Worm (Caenorhabditis elegans): ENCODE measurements around the gene hpo-9.

hpo-9 gene

DNA sequence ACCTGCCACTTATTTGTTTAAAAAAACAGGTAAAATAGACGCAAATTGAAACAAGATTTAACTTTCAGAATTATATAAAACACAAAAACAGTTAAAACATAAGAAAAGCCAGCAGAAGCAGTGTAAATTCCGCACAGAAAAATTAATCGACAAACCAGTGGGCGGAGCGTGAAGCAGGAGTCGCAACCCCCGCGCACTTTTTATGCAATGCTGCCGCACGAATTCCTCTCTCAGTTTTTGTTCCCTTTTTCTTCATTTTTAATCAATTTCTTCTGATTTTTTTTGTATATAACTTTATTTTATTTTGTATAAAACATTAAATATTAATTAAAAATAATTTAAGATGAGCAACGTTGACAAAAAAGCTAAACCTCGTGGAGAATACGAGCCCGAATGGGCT lies 6.1 kb downstream of the hpo-9 start, which contains the start of the genes gei-6 and krr-1 (continued):
- TF ChIP-seq lin-13 (GFP tag; optimal IDR thresholded peaks at IDR 0.05) (no peak), C34B4.2 (tag; optimal IDR thresholded peaks at IDR 0.05) (no peak)

DNA sequence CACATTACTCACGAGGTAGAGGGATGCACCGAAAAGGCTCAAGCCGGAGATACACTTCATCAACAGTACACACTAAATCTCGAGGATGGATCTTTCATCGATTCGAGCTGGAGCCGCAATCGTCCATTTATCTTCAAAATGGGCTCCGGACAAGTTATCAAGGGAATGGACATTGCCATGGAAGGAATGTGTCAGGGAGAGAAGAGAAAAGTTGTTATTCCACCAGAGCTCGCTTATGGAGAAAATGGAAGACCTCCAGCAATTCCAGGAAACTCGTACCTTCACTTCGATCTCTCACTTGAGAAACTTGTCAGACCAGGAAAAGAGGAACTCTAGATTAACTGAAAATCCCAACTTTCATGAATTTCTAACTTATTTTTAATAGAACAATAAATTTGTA lies 11.0 kb downstream of the hpo-9 start:
- TF ChIP-seq efl-1 (optimal IDR thresholded peaks at IDR 0.05) (no peak), efl-1 (GFP tag; optimal IDR thresholded peaks at IDR 0.05 in 1 of 2) (peak in 1 of 2 experiments; percentile 10), grh-1 (GFP tag; IDR thresholded peaks at IDR 0.05) (no peak), sox-4 (tag; optimal IDR thresholded peaks at IDR 0.05) (no peak), Y116A8C.19 (tag; optimal IDR thresholded peaks at IDR 0.05; ENCODE audit: borderline replicate concordance) (no peak), sptf-1 (tag; optimal IDR thresholded peaks at IDR 0.05) (no peak), fkh-8 (tag; optimal IDR thresholded peaks at IDR 0.05) (no peak), elt-3 (tag; optimal IDR thresholded peaks at IDR 0.05) (no peak), nhr-47 (tag; optimal IDR thresholded peaks at IDR 0.05) (no peak)

DNA sequence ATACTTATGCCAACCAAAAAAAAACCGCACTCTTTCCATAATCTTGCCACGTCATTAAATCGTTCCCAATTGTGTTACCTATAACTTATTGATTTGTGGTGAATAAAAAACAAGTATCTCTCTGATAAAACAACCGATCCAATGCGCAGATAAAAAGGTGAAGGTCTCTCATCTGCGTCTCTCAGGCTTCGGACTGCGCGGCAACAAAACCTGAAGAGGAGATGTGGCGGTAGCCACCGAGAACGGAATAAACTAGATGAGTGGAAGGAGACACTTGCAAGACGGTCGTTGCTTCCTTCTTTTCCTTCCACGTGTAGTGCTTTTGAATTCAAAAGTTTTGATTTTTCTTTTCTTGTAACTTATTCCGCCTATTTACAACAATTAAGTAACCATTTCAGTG lies 12.0 kb downstream of the hpo-9 start, which contains the start of gene fkb-3:
TSS of gene fkb-3 (plus strand) at position 277 of the 400 bp plus-strand sequence.
- TF ChIP-seq sup-37 (GFP tag; optimal IDR thresholded peaks at IDR 0.05) (no peak), mep-1 (tag; optimal IDR thresholded peaks at IDR 0.05) (peak; percentile 20), elt-3 (tag; optimal IDR thresholded peaks at IDR 0.05) (peak in 1 of 6 experiments; percentile 38), nhr-76 (tag; optimal IDR thresholded peaks at IDR 0.05) (no peak), nhr-71 (tag; optimal IDR thresholded peaks at IDR 0.05) (no peak), xbp-1 (tag; optimal IDR thresholded peaks at IDR 0.05) (no peak), efl-1 (optimal IDR thresholded peaks at IDR 0.05) (no peak), efl-1 (GFP tag; optimal IDR thresholded peaks at IDR 0.05 in 1 of 2) (no peak), ceh-88 (GFP tag; IDR thresholded peaks at IDR 0.05) (no peak), ceh-90 (tag; optimal IDR thresholded peaks at IDR 0.05) (no peak), ztf-4 (tag; optimal IDR thresholded peaks at IDR 0.05) (no peak), lin-35 (GFP tag; optimal IDR thresholded peaks at IDR 0.05) (no peak), ama-1 (optimal IDR thresholded peaks at IDR 0.05) (no peak), nhr-20 (tag; optimal IDR thresholded peaks at IDR 0.05) (no peak), blmp-1 (tag; optimal IDR thresholded peaks at IDR 0.05) (peak; percentile 68), lin-14 (GFP tag; optimal IDR thresholded peaks at IDR 0.05) (peak; percentile 46), nhr-85 (tag) (no peak), rnt-1 (tag; optimal IDR thresholded peaks at IDR 0.05) (peak; percentile 3), unc-98 (GFP tag; IDR thresholded peaks at IDR 0.05) (no peak)

DNA sequence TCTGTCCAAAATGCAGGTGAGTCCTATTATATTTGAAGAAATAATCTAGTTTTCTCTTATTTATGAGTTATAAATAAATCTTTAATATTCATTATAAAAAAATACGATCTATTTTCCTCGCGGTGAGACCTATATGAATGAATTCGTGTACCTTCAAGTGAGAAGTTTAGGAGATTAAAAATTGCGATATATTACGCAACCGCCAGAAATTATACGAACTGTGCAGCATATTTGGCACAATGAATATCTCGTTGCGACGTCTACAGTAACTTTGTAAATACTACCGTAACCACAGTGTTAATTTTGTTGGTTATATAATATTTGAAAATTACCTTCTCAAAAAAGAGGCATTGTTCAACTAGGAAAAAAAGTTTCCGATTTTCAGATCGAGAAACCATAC lies 12.6 kb downstream of the hpo-9 start:
- TF ChIP-seq egl-13 (tag; optimal IDR thresholded peaks at IDR 0.05): no peak

DNA sequence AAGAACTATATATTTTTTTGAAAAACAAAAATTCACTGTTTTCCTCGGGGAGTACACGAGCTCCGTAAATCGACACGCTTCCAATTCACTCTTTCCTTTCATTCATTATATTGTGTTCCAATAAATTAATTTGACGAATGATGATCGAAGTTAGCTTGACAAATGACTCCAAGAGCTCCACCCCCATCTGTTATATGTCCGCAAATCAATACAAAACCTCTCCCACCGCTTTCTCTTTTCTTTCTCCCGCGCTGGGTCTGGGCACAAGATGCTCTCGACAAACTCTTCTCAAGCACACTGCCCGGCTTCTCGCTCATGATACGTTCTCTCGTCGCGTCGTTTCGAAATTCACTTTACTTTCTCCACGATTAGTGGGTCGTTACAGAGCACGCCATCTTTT lies 13.0 kb downstream of the hpo-9 start, which contains the start of gene C13F10.1:
TSS of gene C13F10.1 (plus strand) at position 138 of the 400 bp plus-strand sequence.
- peak; percentile 23 for TF ChIP-seq dsc-1 (tag; optimal IDR thresholded peaks at IDR 0.05)
- peak; percentile 53 for TF ChIP-seq rnt-1 (tag; optimal IDR thresholded peaks at IDR 0.05)
- TF ChIP-seq ceh-82 (tag; optimal IDR thresholded peaks at IDR 0.05): peak in 1 of 3 experiments; percentile 2
- TF ChIP-seq lin-14 (GFP tag; optimal IDR thresholded peaks at IDR 0.05): peak; percentile 40
- no peak for TF ChIP-seq zip-4 (GFP tag; optimal IDR thresholded peaks at IDR 0.05)
- no peak for TF ChIP-seq ceh-88 (GFP tag; IDR thresholded peaks at IDR 0.05)

DNA sequence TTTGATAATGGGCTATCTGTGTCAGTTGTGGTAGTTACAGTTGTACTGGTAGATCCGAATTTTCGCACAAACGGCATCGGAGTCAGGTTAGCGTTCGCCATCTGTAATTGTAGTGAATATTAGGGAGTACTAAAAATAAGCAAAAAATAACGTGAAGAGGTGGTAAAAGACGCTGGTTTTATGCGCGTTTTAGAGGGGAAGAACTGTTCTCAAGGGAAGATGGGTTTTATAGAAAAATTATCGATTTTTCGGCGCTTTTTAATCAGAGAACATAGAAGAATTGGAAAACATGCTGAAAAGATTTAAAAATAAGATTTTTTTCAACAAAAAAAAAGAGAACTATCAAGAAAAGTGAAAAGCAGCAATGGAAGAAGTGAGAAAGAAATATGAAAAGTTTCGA lies 13.8 kb downstream of the hpo-9 start, which contains the start of gene C13F10.7:
TSS of gene C13F10.7 (minus strand) at position 101 of the 400 bp plus-strand sequence.
- no peak for TF ChIP-seq C04F5.9 (tag; optimal IDR thresholded peaks at IDR 0.05)
- TF ChIP-seq lin-13 (GFP tag; optimal IDR thresholded peaks at IDR 0.05): no peak
- no peak for TF ChIP-seq swsn-7 (tag; optimal IDR thresholded peaks at IDR 0.05)
- no peak for TF ChIP-seq xbp-1 (tag; optimal IDR thresholded peaks at IDR 0.05)
- no peak for TF ChIP-seq nhr-85 (tag)
- no peak for TF ChIP-seq skn-1 (tag; optimal IDR thresholded peaks at IDR 0.05)
- TF ChIP-seq efl-1 (optimal IDR thresholded peaks at IDR 0.05): no peak
- TF ChIP-seq efl-1 (GFP tag; optimal IDR thresholded peaks at IDR 0.05 in 1 of 2): no peak
- no peak for TF ChIP-seq lir-3 (tag; optimal IDR thresholded peaks at IDR 0.05; ENCODE audit: poor library complexity)
- no peak for TF ChIP-seq nhr-71 (tag; optimal IDR thresholded peaks at IDR 0.05)
- TF ChIP-seq C16A3.4 (tag; optimal IDR thresholded peaks at IDR 0.05): no peak
- no peak for TF ChIP-seq hlh-4 (tag; optimal IDR thresholded peaks at IDR 0.05)
- TF ChIP-seq ama-1 (optimal IDR thresholded peaks at IDR 0.05): no peak
- TF ChIP-seq aha-1 (tag; optimal IDR thresholded peaks at IDR 0.05): no peak
- no peak for TF ChIP-seq unc-130 (tag; optimal IDR thresholded peaks at IDR 0.05)
- TF ChIP-seq ets-5 (GFP tag; IDR thresholded peaks at IDR 0.05): no peak
- no peak for TF ChIP-seq unc-62 (GFP tag; optimal IDR thresholded peaks at IDR 0.05)
- no peak for TF ChIP-seq ceh-82 (tag; optimal IDR thresholded peaks at IDR 0.05)
- no peak for TF ChIP-seq F16B12.6 (tag; optimal IDR thresholded peaks at IDR 0.05)
- TF ChIP-seq snpc-4 (tag; optimal IDR thresholded peaks at IDR 0.05): no peak
- no peak for TF ChIP-seq alr-1 (tag; optimal IDR thresholded peaks at IDR 0.05; ENCODE audit: borderline replicate concordance)
